Worm (Caenorhabditis elegans) whole organism, mixed stage, embryonic: ENCODE results near the gene K10C2.7.
A peak's percentile ranks its signal among the peaks of the same experiment; 100 is the strongest.

Experiments
- cnd-1 ChIP-seq: fragments of 200-800 bp; sonication (Bioruptor generic); optimal IDR thresholded peaks from 2 replicates; lab custom pipeline; 2018; ENCODE audit warnings: mild to moderate bottlenecking, missing genetic modification characterization, missing compliant biosample characterization
- ham-2 ChIP-seq: fragments of 200-800 bp; sonication (Bioruptor generic); optimal IDR thresholded peaks from 2 replicates; lab custom pipeline; 2018; ENCODE audit warnings: mild to moderate bottlenecking, missing genetic modification characterization, missing compliant biosample characterization
- hlh-1 ChIP-seq: fragments of 150-350 bp; optimal IDR thresholded peaks from 2 replicates; lab custom pipeline; 2014; ENCODE audit warnings: missing biosample characterization, missing genetic modification reagents, missing genetic modification characterization
- lin-13 ChIP-seq: fragments of 150-350 bp; optimal IDR thresholded peaks from 2 replicates; lab custom pipeline; 2014; ENCODE audit warnings: missing biosample characterization, missing genetic modification characterization
- mls-2 ChIP-seq: sonication (generic microtip); optimal IDR thresholded peaks from 2 replicates; lab custom pipeline; 2016; ENCODE audit warnings: mild to moderate bottlenecking, missing genetic modification characterization, moderate library complexity, missing compliant biosample characterization
- unc-120 ChIP-seq: sonication (generic microtip); optimal IDR thresholded peaks from 2 replicates; lab custom pipeline; 2017; ENCODE audit warnings: missing genetic modification characterization, missing compliant biosample characterization; ENCODE audit not compliant: poor library complexity, severe bottlenecking
- unc-62 ChIP-seq: fragments of 150-350 bp; optimal IDR thresholded peaks from 2 replicates; lab custom pipeline; 2014; ENCODE audit warnings: missing biosample characterization, missing genetic modification reagents, missing genetic modification characterization
- ztf-11 ChIP-seq: fragments of 150-350 bp; optimal IDR thresholded peaks from 2 replicates; lab custom pipeline; 2014; ENCODE audit warnings: missing biosample characterization, missing genetic modification characterization

Gene K10C2.7

DNA sequence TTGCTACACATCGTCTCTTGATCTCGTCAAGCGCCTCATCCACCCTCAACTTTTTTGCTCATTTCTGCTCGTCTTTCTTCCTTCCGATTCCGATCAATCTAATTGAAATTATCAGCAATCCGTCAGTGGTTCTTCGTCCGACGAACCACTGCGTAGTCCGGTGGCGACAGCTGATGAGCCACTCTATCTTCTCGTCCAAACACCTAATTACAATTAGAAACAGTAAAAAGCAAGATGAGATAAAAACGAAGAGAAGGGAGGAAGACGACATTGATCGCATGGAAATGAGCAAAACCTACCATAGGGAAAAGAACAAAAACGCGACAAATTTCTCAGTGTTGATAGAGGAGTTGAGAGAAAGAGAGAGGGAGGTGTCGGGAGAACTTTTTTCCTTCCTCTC is 43.8 kb downstream of the K10C2.7 start:
- TF ChIP-seq cnd-1 (tag; lab: Kevin White, UChicago), result no peak
- TF ChIP-seq unc-120 (tag; lab: Kevin White, UChicago), result peak; percentile 44
- peak; percentile 79 for TF ChIP-seq hlh-1 (tag; lab: Kevin White, UChicago)
- peak; percentile 61 for TF ChIP-seq unc-62 (GFP tag; lab: Kevin White, UChicago)
- TF ChIP-seq lin-13 (tag; lab: Kevin White, UChicago), result no peak
- no peak for TF ChIP-seq mls-2 (tag; lab: Kevin White, UChicago)
- TF ChIP-seq ham-2 (GFP tag; lab: Kevin White, UChicago), result no peak
- TF ChIP-seq ztf-11, result no peak
